Worm (Caenorhabditis elegans): ENCODE data around the gene Y39A1A.22.

Gene Y39A1A.22

ce11 chrIII:10717479-10717878, 10.7 kb upstream of the Y39A1A.22 start (continued):
- TF ChIP-seq nhr-25 (tag; optimal IDR thresholded peaks at IDR 0.05; ENCODE audit: borderline replicate concordance, insufficient read depth) = peak; percentile 68
- TF ChIP-seq aha-1 (tag) = peak; percentile 99
- no peak for TF ChIP-seq nhr-42 (GFP tag; IDR thresholded peaks at IDR 0.05)
- TF ChIP-seq cey-2 (tag; optimal IDR thresholded peaks at IDR 0.05; ENCODE audit: borderline replicate concordance, insufficient read depth) = no peak
- no peak for TF ChIP-seq attf-4 (tag; optimal IDR thresholded peaks at IDR 0.05)
- peak; percentile 95 for TF ChIP-seq hlh-11 (tag; optimal IDR thresholded peaks at IDR 0.05)
- peak; percentile 26; the same call in 1 of the 2 replicates for TF ChIP-seq T26A8.4 (GFP tag; IDR thresholded peaks at IDR 0.05)
- TF ChIP-seq T20F7.1 (GFP tag; optimal IDR thresholded peaks at IDR 0.05) = peak; percentile 36
- no peak for TF ChIP-seq pha-4 (GFP tag; IDR thresholded peaks at IDR 0.05)
- no peak for TF ChIP-seq pha-4 (tag; optimal IDR thresholded peaks at IDR 0.05)
- no peak for TF ChIP-seq unc-130 (GFP tag; optimal IDR thresholded peaks at IDR 0.05)
- TF ChIP-seq lim-7 (GFP tag; IDR thresholded peaks at IDR 0.05) = no peak
- no peak for TF ChIP-seq F44E2.7 (GFP tag; IDR thresholded peaks at IDR 0.05)
- no peak for TF ChIP-seq unc-39 (tag; optimal IDR thresholded peaks at IDR 0.05)
- no peak for TF ChIP-seq mxl-2 (GFP tag; conservative IDR thresholded peaks at IDR 0.05)
- no peak for TF ChIP-seq fos-1 (tag; optimal IDR thresholded peaks at IDR 0.05)
- TF ChIP-seq unc-62 (GFP tag; optimal IDR thresholded peaks at IDR 0.05 in 1 of 2) = peak in 1 of 2 experiments; percentile 93
- no peak for TF ChIP-seq unc-62 (tag; optimal IDR thresholded peaks at IDR 0.05)

- TF ChIP-seq pqm-1 (tag; optimal IDR thresholded peaks at IDR 0.05) = no peak
- peak in 1 of 2 experiments; percentile 19 for TF ChIP-seq daf-16 (GFP tag; optimal IDR thresholded peaks at IDR 0.05)
- TF ChIP-seq daf-16 (tag; optimal IDR thresholded peaks at IDR 0.05) = no peak
- no peak for TF ChIP-seq ceh-62 (tag; optimal IDR thresholded peaks at IDR 0.05)
- TF ChIP-seq aha-1 (tag) = no peak
- no peak for TF ChIP-seq F26F4.8 (GFP tag; conservative IDR thresholded peaks at IDR 0.05)
- TF ChIP-seq daf-19 (GFP tag; conservative IDR thresholded peaks at IDR 0.05) = no peak
- no peak for TF ChIP-seq attf-4 (tag; optimal IDR thresholded peaks at IDR 0.05)
- TF ChIP-seq T20F7.1 (GFP tag; optimal IDR thresholded peaks at IDR 0.05) = peak; percentile 5
- TF ChIP-seq mdl-1 (tag; optimal IDR thresholded peaks at IDR 0.05) = no peak
- peak; percentile 3 for TF ChIP-seq nhr-11 (tag; optimal IDR thresholded peaks at IDR 0.05)
- TF ChIP-seq unc-39 (tag; optimal IDR thresholded peaks at IDR 0.05) = no peak
Observed at ce11 chrIII:10716091-10716490, 9.3 kb upstream of the Y39A1A.22 start, which contains the start of gene W09D10.4. Gene W09D10.4 (minus strand): TSS chrIII:10716191.

ce11 chrIII:10714541-10714940, 7.7 kb upstream of the Y39A1A.22 start:
- TF ChIP-seq daf-16 (GFP tag; optimal IDR thresholded peaks at IDR 0.05) (no peak), daf-16 (tag; optimal IDR thresholded peaks at IDR 0.05) (no peak), vab-7 (GFP tag; IDR thresholded peaks at IDR 0.05) (no peak), skn-1 (tag; optimal IDR thresholded peaks at IDR 0.05) (no peak), F26F4.8 (GFP tag; conservative IDR thresholded peaks at IDR 0.05) (no peak), lin-1 (GFP tag; IDR thresholded peaks at IDR 0.05) (no peak), zip-11 (GFP tag; IDR thresholded peaks at IDR 0.05) (no peak), daf-12 (tag; optimal IDR thresholded peaks at IDR 0.05) (no peak), nhr-25 (tag; optimal IDR thresholded peaks at IDR 0.05; ENCODE audit: borderline replicate concordance, insufficient read depth) (no peak), rbr-2 (tag; optimal IDR thresholded peaks at IDR 0.05) (no peak), saeg-2 (GFP tag; IDR thresholded peaks at IDR 0.05) (no peak), dmd-8 (GFP tag; IDR thresholded peaks at IDR 0.05) (no peak), hmg-1.1 (GFP tag; IDR thresholded peaks at IDR 0.05) (no peak), ztf-7 (tag; optimal IDR thresholded peaks at IDR 0.05) (no peak), pha-4 (GFP tag; IDR thresholded peaks at IDR 0.05) (no peak), pha-4 (tag; optimal IDR thresholded peaks at IDR 0.05) (no peak), nhr-111 (GFP tag; optimal IDR thresholded peaks at IDR 0.05) (no peak), spr-3 (GFP tag; optimal IDR thresholded peaks at IDR 0.05) (no peak), ces-1 (GFP tag; optimal IDR thresholded peaks at IDR 0.05) (no peak), Y5F2A.4 (GFP tag; optimal IDR thresholded peaks at IDR 0.05) (no peak), nhr-11 (tag; optimal IDR thresholded peaks at IDR 0.05) (no peak), daf-8 (GFP tag; IDR thresholded peaks at IDR 0.05) (no peak), hif-1 (tag; optimal IDR thresholded peaks at IDR 0.05) (no peak), snpc-4 (tag; optimal IDR thresholded peaks at IDR 0.05) (no peak), ctbp-1 (GFP tag; IDR thresholded peaks at IDR 0.05) (0 out of 2 replicates have a peak, but pooled peaks have one; percentile 16), D1046.2 (GFP tag; IDR thresholded peaks at IDR 0.05) (no peak), F37D6.2 (tag; optimal IDR thresholded peaks at IDR 0.05) (no peak), arid-1 (GFP tag; conservative IDR thresholded peaks at IDR 0.05) (no peak), mep-1 (tag; optimal IDR thresholded peaks at IDR 0.05) (no peak), nhr-42 (GFP tag; IDR thresholded peaks at IDR 0.05) (no peak), ceh-20 (GFP tag; IDR thresholded peaks at IDR 0.05) (no peak)

Data from whole organism, L4 larva.